Fruit fly (Drosophila melanogaster) whole organism, embryonic: ENCODE measurements around the gene CG13044.
A peak's percentile ranks its signal among the peaks of the same experiment; 100 is the strongest.

Experiments
- C15 ChIP-seq: fragments of 200-800 bp; sonication (Bioruptor generic); IDR thresholded peaks from 3 replicates; pipeline ENCODE4 v1.3.6; 2022; ENCODE audit warnings: missing biosample characterization, missing genetic modification characterization
- CG12299 ChIP-seq: fragments of 200-800 bp; sonication (Bioruptor generic); optimal IDR thresholded peaks from 2 replicates; lab custom pipeline; 2018; ENCODE audit warnings: missing biosample characterization, mild to moderate bottlenecking, missing genetic modification characterization
- CG15696 ChIP-seq: fragments of 200-800 bp; sonication (Bioruptor generic); optimal IDR thresholded peaks from 2 replicates; lab custom pipeline; 2019; ENCODE audit warnings: missing biosample characterization, mild to moderate bottlenecking, missing genetic modification characterization, moderate library complexity
- CG16813 ChIP-seq: fragments of 200-800 bp; sonication (Bioruptor generic); IDR thresholded peaks from 3 replicates; pipeline ENCODE4 v1.3.6; 2022; ENCODE audit warnings: missing biosample characterization, missing genetic modification characterization; ENCODE audit not compliant: partially characterized antibody
- CG17568 ChIP-seq: fragments of 200-800 bp; sonication (Bioruptor generic); optimal IDR thresholded peaks from 2 replicates; lab custom pipeline; 2018; ENCODE audit warnings: missing biosample characterization, mild to moderate bottlenecking, missing genetic modification characterization, moderate library complexity
- CG1792 ChIP-seq: fragments of 200-800 bp; sonication (Bioruptor generic); optimal IDR thresholded peaks from 2 replicates; lab custom pipeline; 2016; ENCODE audit warnings: missing biosample characterization, missing genetic modification characterization
- CG2120 ChIP-seq: fragments of 200-800 bp; sonication (Bioruptor generic); optimal IDR thresholded peaks from 3 replicates; lab custom pipeline; 2016; ENCODE audit warnings: missing biosample characterization, missing genetic modification characterization
- CG2712 ChIP-seq: fragments of 200-800 bp; optimal IDR thresholded peaks from 3 replicates; lab custom pipeline; 2019; ENCODE audit warnings: missing biosample characterization, mild to moderate bottlenecking, missing genetic modification characterization, moderate library complexity
- CG32772 ChIP-seq: fragments of 200-800 bp; sonication (Bioruptor generic); IDR thresholded peaks from 2 replicates; pipeline ENCODE4 v1.3.6; 2022; ENCODE audit warnings: missing biosample characterization, missing genetic modification characterization
- CG3281 ChIP-seq: fragments of 200-800 bp; sonication (Bioruptor generic); optimal IDR thresholded peaks from 3 replicates; lab custom pipeline; 2017; ENCODE audit warnings: missing biosample characterization, mild to moderate bottlenecking, missing genetic modification characterization
- Dfd ChIP-seq, 2 experiments: fragments of >200 bp; optimal IDR thresholded peaks; 2 replicates each; lab custom pipeline; 2017; ENCODE audit warnings: missing biosample characterization in 2 of 2, missing genetic modification characterization in 2 of 2
- Doc2 ChIP-seq: fragments of 200-800 bp; sonication (Bioruptor generic); IDR thresholded peaks from 2 replicates; pipeline ENCODE4 v1.3.6; 2022; ENCODE audit warnings: missing biosample characterization, missing genetic modification characterization
- HmgD ChIP-seq: fragments of 200-800 bp; sonication (Bioruptor generic); optimal IDR thresholded peaks from 3 replicates; lab custom pipeline; 2016; ENCODE audit warnings: missing biosample characterization, missing genetic modification characterization
- Hr78 ChIP-seq, 2 experiments: fragments of 200-800 bp in 1 of 2; fragments of >200 bp in 1 of 2; sonication (Bioruptor generic) in 1 of 2; optimal IDR thresholded peaks; 2 replicates each; lab custom pipeline; 2017 to 2019; ENCODE audit warnings: missing biosample characterization in 2 of 2, missing genetic modification characterization in 2 of 2, mild to moderate bottlenecking in 1 of 2, moderate library complexity in 1 of 2
- Hsf ChIP-seq: fragments of 200-800 bp; sonication (Bioruptor generic); optimal IDR thresholded peaks from 3 replicates; lab custom pipeline; 2016; ENCODE audit warnings: missing biosample characterization, missing genetic modification characterization
- PHDP ChIP-seq: fragments of 200-800 bp; sonication (Bioruptor generic); optimal IDR thresholded peaks from 3 replicates; lab custom pipeline; 2018; ENCODE audit warnings: missing biosample characterization, mild to moderate bottlenecking, missing genetic modification characterization, moderate library complexity
- Pdp1 ChIP-seq, 2 experiments: fragments of 200-800 bp; sonication (Bioruptor generic); optimal IDR thresholded peaks; 3 replicates each; lab custom pipeline; 2016; ENCODE audit warnings: missing biosample characterization in 2 of 2, missing genetic modification characterization in 2 of 2, mild to moderate bottlenecking in 1 of 2, moderate library complexity in 1 of 2
- Sox100B ChIP-seq: fragments of 200-800 bp; sonication (Bioruptor generic); optimal IDR thresholded peaks from 3 replicates; lab custom pipeline; 2018; ENCODE audit warnings: missing biosample characterization, mild to moderate bottlenecking, missing genetic modification characterization
- Xbp1 ChIP-seq: fragments of 200-800 bp; sonication (Bioruptor generic); optimal IDR thresholded peaks from 3 replicates; lab custom pipeline; 2016; ENCODE audit warnings: missing biosample characterization, mild to moderate bottlenecking, missing genetic modification characterization
- croc ChIP-seq: fragments of 200-800 bp; sonication (Bioruptor generic); conservative IDR thresholded peaks from 3 replicates; pipeline ENCODE4 v1.3.6; 2022; ENCODE audit warnings: missing biosample characterization, missing genetic modification characterization
- fd96Cb ChIP-seq: fragments of 200-800 bp; sonication (Bioruptor generic); optimal IDR thresholded peaks from 2 replicates; lab custom pipeline; 2018; ENCODE audit warnings: missing biosample characterization, mild to moderate bottlenecking, missing genetic modification characterization, moderate library complexity
- hb ChIP-seq: fragments of 200-800 bp; sonication (Bioruptor generic); IDR thresholded peaks from 3 replicates; pipeline ENCODE4 v1.3.6; 2022; ENCODE audit warnings: missing biosample characterization, missing genetic modification characterization; ENCODE audit not compliant: partially characterized antibody
- jumu ChIP-seq: fragments of 200-800 bp; sonication (Bioruptor generic); optimal IDR thresholded peaks from 3 replicates; lab custom pipeline; 2016; ENCODE audit warnings: missing biosample characterization, missing genetic modification characterization
- nerfin-2 ChIP-seq: fragments of 200-800 bp; sonication (Bioruptor generic); IDR thresholded peaks from 2 replicates; pipeline ENCODE4 v1.3.6; 2022; ENCODE audit warnings: missing biosample characterization, missing genetic modification characterization; ENCODE audit not compliant: partially characterized antibody
- pan ChIP-seq, 4 experiments: fragments of >200 bp in 3 of 4; fragments of 200-800 bp in 1 of 4; sonication (Bioruptor generic) in 1 of 4; optimal IDR thresholded peaks in 3 of 4; IDR thresholded peaks in 1 of 4; 2 replicates each; pipeline versions ENCODE4 v1.3.6 to Lab custom; 2017 to 2022; ENCODE audit warnings: missing biosample characterization in 2 of 4, missing genetic modification characterization in 2 of 4, mixed read lengths in 1 of 4
- pita ChIP-seq: fragments of 200-800 bp; sonication (Bioruptor generic); optimal IDR thresholded peaks from 2 replicates; lab custom pipeline; 2017; ENCODE audit warnings: missing biosample characterization, mild to moderate bottlenecking, missing genetic modification characterization
- pum ChIP-seq: fragments of 200-800 bp; sonication (Bioruptor generic); optimal IDR thresholded peaks from 2 replicates; lab custom pipeline; 2016; ENCODE audit warnings: missing biosample characterization, missing genetic modification characterization
- pzg ChIP-seq: fragments of 200-800 bp; sonication (Bioruptor generic); optimal IDR thresholded peaks from 3 replicates; lab custom pipeline; 2018; ENCODE audit warnings: missing biosample characterization, mild to moderate bottlenecking, missing genetic modification characterization, moderate library complexity
- rib ChIP-seq: fragments of 200-800 bp; sonication (Bioruptor generic); IDR thresholded peaks from 2 replicates; pipeline ENCODE4 v1.3.6; 2022; ENCODE audit warnings: missing biosample characterization, missing genetic modification characterization
- schlank ChIP-seq: fragments of 200-800 bp; sonication (Bioruptor generic); optimal IDR thresholded peaks from 2 replicates; lab custom pipeline; 2018; ENCODE audit warnings: missing biosample characterization, mild to moderate bottlenecking, missing genetic modification characterization
- sens ChIP-seq: fragments of 200-800 bp; sonication (Bioruptor generic); peaks from one replicate; lab custom pipeline; 2016; ENCODE audit warnings: missing biosample characterization, missing genetic modification characterization
- sr ChIP-seq: fragments of 200-800 bp; sonication (Bioruptor generic); IDR thresholded peaks from 3 replicates; pipeline ENCODE4 v1.3.6; 2022; ENCODE audit warnings: missing biosample characterization, missing genetic modification characterization
- tio ChIP-seq: fragments of 200-800 bp; sonication (Bioruptor generic); optimal IDR thresholded peaks from 2 replicates; lab custom pipeline; 2017; ENCODE audit warnings: missing biosample characterization, missing genetic modification characterization, inconsistent platforms
- tll ChIP-seq, 2 experiments: fragments of 200-800 bp in 1 of 2; fragments of >200 bp in 1 of 2; sonication (Bioruptor generic) in 1 of 2; optimal IDR thresholded peaks; 2 replicates each; lab custom pipeline; 2017 to 2019; ENCODE audit warnings: missing biosample characterization in 2 of 2, missing genetic modification characterization in 2 of 2, mild to moderate bottlenecking in 1 of 2, moderate library complexity in 1 of 2
- trem ChIP-seq: fragments of 200-800 bp; optimal IDR thresholded peaks from 3 replicates; lab custom pipeline; 2019; ENCODE audit warnings: missing biosample characterization, mild to moderate bottlenecking, missing genetic modification characterization, moderate library complexity

Gene CG13044

dm6 chr3L:16334876-16335275 lies 31.9 kb upstream of the CG13044 start (continued):
- TF ChIP-seq CG17568 (GFP tag; lab: Kevin White, UChicago): no peak
- TF ChIP-seq Pdp1 (GFP tag; optimal IDR thresholded peaks at IDR 0.05; lab: Kevin White, UChicago): peak in 1 of 2 experiments; percentile 65
- no peak for TF ChIP-seq sr (GFP tag; lab: Robert Waterston, UW)
- TF ChIP-seq HmgD: no peak
- no peak for TF ChIP-seq pita (GFP tag; lab: Kevin White, UChicago)

DNA sequence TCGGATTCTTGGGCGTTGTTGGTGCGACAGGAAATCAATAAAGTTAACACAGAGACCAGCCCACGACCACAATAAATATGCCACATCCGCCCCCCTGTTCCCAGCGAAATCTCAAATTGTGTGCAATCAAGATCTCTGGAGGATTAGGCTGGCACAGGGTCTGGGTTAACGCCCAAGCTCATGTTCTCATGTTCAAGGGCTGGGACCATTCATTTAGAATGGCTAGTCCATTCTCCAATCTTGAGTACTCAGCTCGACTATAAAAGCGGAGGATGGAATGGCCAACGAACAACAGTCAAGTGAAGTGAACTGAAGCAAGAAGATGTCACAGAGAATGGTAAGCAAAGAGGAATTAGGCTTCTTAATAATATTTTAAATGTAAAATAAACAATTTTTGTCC lies 30.0 kb upstream of the CG13044 start, which contains the start of gene CG13056:
Gene CG13056, plus strand, starts transcription at position 301 of the 400 bp plus-strand sequence.
- TF ChIP-seq C15 (GFP tag; lab: Robert Waterston, UW): no peak
- no peak for TF ChIP-seq PHDP (tag; lab: Kevin White, UChicago)
- TF ChIP-seq Doc2 (GFP tag; lab: Robert Waterston, UW): no peak
- TF ChIP-seq jumu: no peak
- TF ChIP-seq nerfin-2: no peak
- no peak for TF ChIP-seq CG16813 (GFP tag; lab: Robert Waterston, UW)

DNA sequence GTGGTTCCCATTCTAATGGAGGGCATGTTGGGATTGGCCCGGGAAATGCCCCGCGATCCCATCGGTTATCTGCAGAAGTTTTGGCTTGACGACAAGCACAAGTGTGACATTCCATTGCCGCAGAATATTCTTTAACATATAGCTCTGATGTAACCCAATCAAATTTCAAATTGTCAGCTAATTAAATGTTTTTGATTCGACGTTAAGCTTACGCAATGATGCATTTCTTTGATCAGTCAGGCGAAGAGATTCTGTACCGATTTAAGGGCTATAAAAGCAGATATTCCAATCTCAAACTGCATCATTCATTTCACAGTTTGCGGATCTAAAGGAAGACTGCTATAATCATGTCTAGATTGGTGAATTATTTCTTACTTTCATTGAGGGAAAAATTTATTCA lies 28.7 kb upstream of the CG13044 start, which contains the start of gene retinin:
Gene retinin, plus strand, starts transcription at position 301 of the 400 bp plus-strand sequence.
- TF ChIP-seq CG12299 (tag; lab: Kevin White, UChicago) (no peak), pum (no peak), tio (no peak), rib (GFP tag; lab: Robert Waterston, UW) (no peak), Dfd (GFP tag; optimal IDR thresholded peaks at IDR 0.05; lab: Kevin White, UChicago) (no peak), CG1792 (GFP tag; lab: Kevin White, UChicago) (no peak), CG2712 (no peak)

dm6 chr3L:16330740-16331139 lies 27.8 kb upstream of the CG13044 start, which contains the start of gene CG33060:
Gene CG33060, plus strand, starts transcription at chr3L:16331040.
- no peak for TF ChIP-seq CG32772 (GFP tag; lab: Robert Waterston, UW)
- no peak for TF ChIP-seq CG2120 (GFP tag; lab: Kevin White, UChicago)
- TF ChIP-seq tll (GFP tag; optimal IDR thresholded peaks at IDR 0.05; lab: Kevin White, UChicago): no peak
- TF ChIP-seq hb (GFP tag; lab: Robert Waterston, UW): no peak
- TF ChIP-seq trem (tag; lab: Kevin White, UChicago): no peak
- TF ChIP-seq croc (GFP tag; lab: Robert Waterston, UW): no peak
- TF ChIP-seq sens (GFP tag; lab: Kevin White, UChicago): no peak
- TF ChIP-seq pan (optimal IDR thresholded peaks at IDR 0.05; lab: Kevin White, UChicago): no peak
- TF ChIP-seq pan (GFP tag; optimal IDR thresholded peaks at IDR 0.05 in 1 of 2, IDR thresholded peaks at IDR 0.05 in 1 of 2): no peak
- TF ChIP-seq fd96Cb (tag; lab: Kevin White, UChicago): no peak

dm6 chr3L:16329495-16329894 lies 26.5 kb upstream of the CG13044 start, which contains the start of gene CG33061:
Gene CG33061, plus strand, starts transcription at chr3L:16329795.
- TF ChIP-seq schlank: no peak
- TF ChIP-seq Xbp1 (GFP tag; lab: Kevin White, UChicago): no peak
- no peak for TF ChIP-seq Hsf (GFP tag; lab: Kevin White, UChicago)
- TF ChIP-seq CG15696: no peak
- no peak for TF ChIP-seq pzg (GFP tag; lab: Kevin White, UChicago)
- TF ChIP-seq Hr78 (GFP tag; optimal IDR thresholded peaks at IDR 0.05; lab: Kevin White, UChicago): no peak
- TF ChIP-seq Sox100B (GFP tag; lab: Kevin White, UChicago): no peak
- no peak for TF ChIP-seq CG3281 (GFP tag; lab: Kevin White, UChicago)
